Fruit fly (Drosophila melanogaster): ENCODE data around the gene CG12531.

The CG12531 gene

DNA sequence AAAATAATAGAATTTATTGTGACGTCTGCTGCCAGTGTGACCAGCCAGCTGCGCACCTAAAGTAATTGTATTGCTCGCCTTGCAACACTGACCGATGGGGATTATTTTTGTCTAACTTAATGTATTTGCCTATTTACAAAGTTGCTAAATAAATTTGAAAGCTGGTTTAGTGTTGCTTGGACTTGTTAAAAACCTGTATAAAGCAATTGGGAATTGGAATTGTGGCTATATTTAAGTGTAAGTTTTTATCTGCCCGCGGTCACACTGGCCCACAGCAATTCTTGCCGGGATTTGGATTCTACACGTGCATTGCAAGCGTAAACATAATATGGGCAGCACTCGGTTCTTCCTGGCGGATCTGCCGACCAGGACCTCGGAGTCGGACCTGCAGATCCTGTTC, 14.6 kb upstream of the CG12531 start, which contains the start of the genes CG14230 and CG14232 (continued):
- peak; percentile 34 for TF ChIP-seq Dp (GFP tag; optimal IDR thresholded peaks at IDR 0.05)
- TF ChIP-seq Dbx (GFP tag; IDR thresholded peaks at IDR 0.05) = no peak
- TF ChIP-seq Sry-δ (GFP tag; optimal IDR thresholded peaks at IDR 0.05) = peak; percentile 14
- TF ChIP-seq CG33213 (GFP tag; optimal IDR thresholded peaks at IDR 0.05) = peak; percentile 16
- TF ChIP-seq CG2120 (GFP tag; optimal IDR thresholded peaks at IDR 0.05) = peak; percentile 42
- TF ChIP-seq kay (GFP tag; optimal IDR thresholded peaks at IDR 0.05) = no peak
- TF ChIP-seq CG10267 (tag; optimal IDR thresholded peaks at IDR 0.05) = peak; percentile 90
- no peak for TF ChIP-seq HLH4C (GFP tag; IDR thresholded peaks at IDR 0.05; ENCODE audit: partially characterized antibody)
- peak; percentile 30; the same call in 1 of the 2 replicates for TF ChIP-seq hbn (GFP tag; IDR thresholded peaks at IDR 0.05; ENCODE audit: partially characterized antibody)
- no peak for TF ChIP-seq CG17829 (tag; optimal IDR thresholded peaks at IDR 0.05)
- no peak for TF ChIP-seq ems (GFP tag; optimal IDR thresholded peaks at IDR 0.05)
- TF ChIP-seq ap (GFP tag; IDR thresholded peaks at IDR 0.05) = no peak
- TF ChIP-seq gro (GFP tag; optimal IDR thresholded peaks at IDR 0.05) = peak; percentile 8
- no peak for TF ChIP-seq CG12071 (GFP tag; optimal IDR thresholded peaks at IDR 0.05)
- TF ChIP-seq ham (GFP tag; IDR thresholded peaks at IDR 0.05) = no peak
- TF ChIP-seq insv (GFP tag; optimal IDR thresholded peaks at IDR 0.05) = no peak
- TF ChIP-seq TFAM (GFP tag; optimal IDR thresholded peaks at IDR 0.05) = no peak
- TF ChIP-seq ase (GFP tag; IDR thresholded peaks at IDR 0.05) = no peak
- no peak for TF ChIP-seq CG6854 (GFP tag; optimal IDR thresholded peaks at IDR 0.05)
- TF ChIP-seq Abd-B (GFP tag; optimal IDR thresholded peaks at IDR 0.05) = peak; percentile 61
- TF ChIP-seq CG30020 (tag; optimal IDR thresholded peaks at IDR 0.05) = peak; percentile 47
- no peak for TF ChIP-seq CG5953 (GFP tag; IDR thresholded peaks at IDR 0.05)
- peak; percentile 26 for TF ChIP-seq ewg (GFP tag; optimal IDR thresholded peaks at IDR 0.05)
- TF ChIP-seq twi (tag; optimal IDR thresholded peaks at IDR 0.05) = no peak
- TF ChIP-seq CG9437 (GFP tag; optimal IDR thresholded peaks at IDR 0.05) = no peak
- no peak for TF ChIP-seq CG1024 (GFP tag; IDR thresholded peaks at IDR 0.05)
- TF ChIP-seq CG1832 (GFP tag; optimal IDR thresholded peaks at IDR 0.05) = no peak
- TF ChIP-seq pan (optimal IDR thresholded peaks at IDR 0.05) = no peak
- no peak for TF ChIP-seq pan (GFP tag; optimal IDR thresholded peaks at IDR 0.05 in 1 of 2, IDR thresholded peaks at IDR 0.05 in 1 of 2)
- 0 out of 3 replicates have a peak, but pooled peaks have one; percentile 21 for TF ChIP-seq row (GFP tag; IDR thresholded peaks at IDR 0.05)
- TF ChIP-seq CHES-1-like (GFP tag; optimal IDR thresholded peaks at IDR 0.05) = peak; percentile 62
- peak; percentile 86 for TF ChIP-seq Med (GFP tag)
- TF ChIP-seq CG14710 (tag; optimal IDR thresholded peaks at IDR 0.05) = peak; percentile 62
- TF ChIP-seq CG3838 (GFP tag; optimal IDR thresholded peaks at IDR 0.05) = no peak
- 0 out of 2 replicates have a peak, but pooled peaks have one; percentile 33 for TF ChIP-seq Scr (GFP tag; IDR thresholded peaks at IDR 0.05; ENCODE audit: partially characterized antibody)
- peak; percentile 5 for TF ChIP-seq PHDP (tag; optimal IDR thresholded peaks at IDR 0.05)
- peak; percentile 19 for TF ChIP-seq sug (tag; optimal IDR thresholded peaks at IDR 0.05)
- peak; percentile 17 for TF ChIP-seq grau (tag; optimal IDR thresholded peaks at IDR 0.05)
- TF ChIP-seq ssp (GFP tag; IDR thresholded peaks at IDR 0.05) = no peak
- TF ChIP-seq CG12391 (tag; optimal IDR thresholded peaks at IDR 0.05) = peak; percentile 33
- peak; percentile 71 for TF ChIP-seq CG1603 (tag; optimal IDR thresholded peaks at IDR 0.05)
- TF ChIP-seq dysf (GFP tag; IDR thresholded peaks at IDR 0.05) = no peak
- TF ChIP-seq Lhr (GFP tag; optimal IDR thresholded peaks at IDR 0.05) = peak; percentile 2
- TF ChIP-seq Trl (optimal IDR thresholded peaks at IDR 0.05) = no peak
- no peak for TF ChIP-seq Trl (GFP tag; optimal IDR thresholded peaks at IDR 0.05)
- TF ChIP-seq phol (tag; optimal IDR thresholded peaks at IDR 0.05) = peak; percentile 24
- TF ChIP-seq HmgZ (tag; optimal IDR thresholded peaks at IDR 0.05) = peak; percentile 17
- TF ChIP-seq unc-4 (GFP tag; IDR thresholded peaks at IDR 0.05; ENCODE audit: partially characterized antibody) = 0 out of 2 replicates have a peak, but pooled peaks have one; percentile 15
- TF ChIP-seq nerfin-2 (GFP tag; IDR thresholded peaks at IDR 0.05; ENCODE audit: partially characterized antibody) = no peak
- TF ChIP-seq Oaz (GFP tag; IDR thresholded peaks at IDR 0.05) = no peak
- TF ChIP-seq BEAF-32 (GFP tag; optimal IDR thresholded peaks at IDR 0.05) = peak; percentile 42
